Worm (Caenorhabditis elegans): ENCODE measurements around the gene F26F2.5.

DNA sequence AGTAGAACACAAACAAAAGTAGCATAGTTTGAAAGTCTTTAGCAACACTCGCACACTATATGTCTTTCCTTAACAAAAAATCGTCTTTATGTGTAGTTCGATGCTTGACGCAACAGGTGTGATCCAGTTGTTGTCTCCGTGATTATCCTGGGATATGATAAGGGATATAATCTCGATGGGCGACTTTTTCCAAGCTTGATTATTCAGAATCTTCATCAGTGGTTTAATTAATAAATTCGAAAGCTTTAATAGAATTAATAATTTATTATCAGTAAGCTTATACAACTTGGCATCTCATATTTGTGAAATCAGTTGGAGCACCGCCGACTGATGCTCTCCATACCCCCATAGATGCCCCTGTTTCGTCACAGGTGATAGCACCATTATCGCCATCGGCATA is 45.1 kb downstream of the F26F2.5 start, which contains the start of gene F46B3.7:
- TF ChIP-seq nhr-237 (tag; optimal IDR thresholded peaks at IDR 0.05) (no peak), lin-39 (tag; optimal IDR thresholded peaks at IDR 0.05) (no peak), lin-13 (GFP tag; optimal IDR thresholded peaks at IDR 0.05) (no peak), nhr-25 (tag; optimal IDR thresholded peaks at IDR 0.05) (no peak), lin-11 (tag; optimal IDR thresholded peaks at IDR 0.05) (no peak), blmp-1 (tag; optimal IDR thresholded peaks at IDR 0.05; ENCODE audit: insufficient read depth) (no peak), nhr-77 (tag; optimal IDR thresholded peaks at IDR 0.05) (no peak), ama-1 (optimal IDR thresholded peaks at IDR 0.05) (no peak), nhr-6 (tag; optimal IDR thresholded peaks at IDR 0.05) (no peak), nhr-23 (tag; optimal IDR thresholded peaks at IDR 0.05) (no peak), sma-3 (GFP tag; optimal IDR thresholded peaks at IDR 0.05) (no peak), mab-5 (tag; optimal IDR thresholded peaks at IDR 0.05) (no peak), F13H6.1 (tag; optimal IDR thresholded peaks at IDR 0.05) (no peak)
